Worm (Caenorhabditis elegans) whole organism, early embryonic: ENCODE results near the gene C09B9.7.

ENCODE experiments used
- B0310.2 ChIP-seq: sonication (generic microtip); optimal IDR thresholded peaks from 2 replicates; lab custom pipeline; 2016; ENCODE audit warnings: mild to moderate bottlenecking, missing genetic modification characterization, missing compliant biosample characterization
- F13C5.2 ChIP-seq: sonication (generic microtip); optimal IDR thresholded peaks from 2 replicates; lab custom pipeline; 2017; ENCODE audit warnings: mild to moderate bottlenecking, missing genetic modification characterization, inconsistent platforms, missing compliant biosample characterization
- aly-1 ChIP-seq: sonication (generic microtip); optimal IDR thresholded peaks from 2 replicates; lab custom pipeline; 2016; ENCODE audit warnings: missing genetic modification characterization, missing compliant biosample characterization
- ama-1 ChIP-seq: fragments of 150-350 bp; optimal IDR thresholded peaks from 2 replicates; lab custom pipeline; 2014
- ceh-13 ChIP-seq: fragments of 200-800 bp; sonication (Bioruptor generic); optimal IDR thresholded peaks from 2 replicates; lab custom pipeline; 2018; ENCODE audit warnings: mild to moderate bottlenecking, missing genetic modification characterization, missing compliant biosample characterization
- ceh-36 ChIP-seq: sonication (generic microtip); optimal IDR thresholded peaks from 2 replicates; lab custom pipeline; 2016; ENCODE audit warnings: missing genetic modification characterization, inconsistent platforms, missing compliant biosample characterization
- ets-7 ChIP-seq: sonication (generic microtip); optimal IDR thresholded peaks from 2 replicates; lab custom pipeline; 2016; ENCODE audit warnings: missing genotype, missing genetic modification characterization, missing compliant biosample characterization
- flt-1 ChIP-seq: fragments of 200-800 bp; sonication (Bioruptor generic); IDR thresholded peaks from 2 replicates; pipeline ENCODE4 v1.3.6; 2022; ENCODE audit warnings: missing genetic modification characterization, missing compliant biosample characterization
- hmbx-1 ChIP-seq: sonication (generic microtip); optimal IDR thresholded peaks from 2 replicates; lab custom pipeline; 2016; ENCODE audit warnings: mild to moderate bottlenecking, missing genetic modification characterization, missing compliant biosample characterization
- hmg-4 ChIP-seq: fragments of 200-800 bp; sonication (Bioruptor generic); optimal IDR thresholded peaks from 2 replicates; lab custom pipeline; 2018; ENCODE audit warnings: mild to moderate bottlenecking, missing genetic modification characterization, missing compliant biosample characterization
- hnd-1 ChIP-seq: sonication (generic microtip); optimal IDR thresholded peaks from 2 replicates; lab custom pipeline; 2016; ENCODE audit warnings: missing genetic modification characterization, missing compliant biosample characterization
- pes-1 ChIP-seq: fragments of 200-800 bp; sonication (Bioruptor generic); IDR thresholded peaks from 2 replicates; pipeline ENCODE4 v1.3.6; 2022; ENCODE audit warnings: missing genetic modification reagents, missing genetic modification characterization, missing compliant biosample characterization
- scrt-1 ChIP-seq: fragments of 200-800 bp; sonication (Bioruptor generic); IDR thresholded peaks from 2 replicates; pipeline ENCODE4 v1.3.6; 2022; ENCODE audit warnings: missing genetic modification characterization, missing compliant biosample characterization
- sea-1 ChIP-seq: fragments of 200-800 bp; sonication (Bioruptor generic); conservative IDR thresholded peaks from 2 replicates; pipeline ENCODE4 v1.3.6; 2022; ENCODE audit warnings: missing genetic modification characterization, missing compliant biosample characterization
- tbx-11 ChIP-seq: fragments of 200-800 bp; sonication (Bioruptor generic); IDR thresholded peaks from 2 replicates; pipeline ENCODE4 v1.3.6; 2022; ENCODE audit warnings: missing genetic modification characterization, missing compliant biosample characterization
- tbx-37 ChIP-seq: fragments of 200-800 bp; sonication (Bioruptor generic); conservative IDR thresholded peaks from 2 replicates; pipeline ENCODE4 v1.3.6; 2022; ENCODE audit warnings: missing genetic modification reagents, missing genetic modification characterization, missing compliant biosample characterization
- tra-4 ChIP-seq: sonication (generic microtip); optimal IDR thresholded peaks from 2 replicates; lab custom pipeline; 2017; ENCODE audit warnings: missing genetic modification characterization, missing compliant biosample characterization

C09B9.7 gene

ce11 chrIV:5090993-5091793, 30.3 kb upstream of the C09B9.7 start, which contains the start of the genes snpn-1 and C02B10.4:
snpn-1 (minus strand) TSS chrIV:5091043.
C02B10.4 (plus strand) TSS chrIV:5091586.
- no peak for TF ChIP-seq hnd-1 (tag; lab: Kevin White, UChicago)
- no peak for TF ChIP-seq tra-4
- TF ChIP-seq flt-1 (GFP tag; lab: Robert Waterston, UW) = no peak
- peak; percentile 8 for TF ChIP-seq F13C5.2 (tag; lab: Kevin White, UChicago)
- TF ChIP-seq sea-1 = no peak
- TF ChIP-seq B0310.2 (tag; lab: Kevin White, UChicago) = no peak
- TF ChIP-seq ets-7 (tag; lab: Kevin White, UChicago) = no peak

ce11 chrIV:5088814-5089322, 28.0 kb upstream of the C09B9.7 start, which contains the start of gene ivd-1:
ivd-1 (minus strand) TSS chrIV:5088864.
- TF ChIP-seq hnd-1 (tag; lab: Kevin White, UChicago) = no peak
- no peak for TF ChIP-seq hmbx-1 (tag; lab: Kevin White, UChicago)
- TF ChIP-seq ama-1 (lab: Kevin White, UChicago) = no peak
- TF ChIP-seq scrt-1 (GFP tag; lab: Robert Waterston, UW) = no peak
- no peak for TF ChIP-seq pes-1 (GFP tag; lab: Robert Waterston, UW)
- no peak for TF ChIP-seq tbx-11 (GFP tag; lab: Robert Waterston, UW)
- no peak for TF ChIP-seq flt-1 (GFP tag; lab: Robert Waterston, UW)
- no peak for TF ChIP-seq ceh-36 (tag; lab: Kevin White, UChicago)
- TF ChIP-seq B0310.2 (tag; lab: Kevin White, UChicago) = no peak
- TF ChIP-seq sea-1 = no peak
- TF ChIP-seq tbx-37 = no peak
- no peak for TF ChIP-seq aly-1 (tag; lab: Kevin White, UChicago)
- TF ChIP-seq ets-7 (tag; lab: Kevin White, UChicago) = no peak

ce11 chrIV:5086961-5087326, 26.1 kb upstream of the C09B9.7 start:
- TF ChIP-seq hmg-4 (GFP tag; lab: Kevin White, UChicago) (no peak), B0310.2 (tag; lab: Kevin White, UChicago) (no peak), ceh-36 (tag; lab: Kevin White, UChicago) (no peak), ceh-13 (no peak)

- TF ChIP-seq hnd-1 (tag; lab: Kevin White, UChicago) (no peak), B0310.2 (tag; lab: Kevin White, UChicago) (no peak), F13C5.2 (tag; lab: Kevin White, UChicago) (no peak), ets-7 (tag; lab: Kevin White, UChicago) (no peak), sea-1 (no peak), scrt-1 (GFP tag; lab: Robert Waterston, UW) (no peak), ama-1 (lab: Kevin White, UChicago) (no peak), pes-1 (GFP tag; lab: Robert Waterston, UW) (no peak), hmg-4 (GFP tag; lab: Kevin White, UChicago) (no peak), tbx-11 (GFP tag; lab: Robert Waterston, UW) (no peak)
Observed at ce11 chrIV:5086243-5086960, 25.5 kb upstream of the C09B9.7 start.

ce11 chrIV:5085782-5086181, 24.9 kb upstream of the C09B9.7 start:
- no peak for TF ChIP-seq tra-4
- TF ChIP-seq aly-1 (tag; lab: Kevin White, UChicago) = peak; percentile 17

ce11 chrIV:5083832-5084231, 22.9 kb upstream of the C09B9.7 start:
- TF ChIP-seq ceh-36 (tag; lab: Kevin White, UChicago) = no peak
- TF ChIP-seq hmg-4 (GFP tag; lab: Kevin White, UChicago) = no peak
- no peak for TF ChIP-seq hnd-1 (tag; lab: Kevin White, UChicago)
- TF ChIP-seq scrt-1 (GFP tag; lab: Robert Waterston, UW) = no peak
- TF ChIP-seq tbx-37 = no peak
- TF ChIP-seq aly-1 (tag; lab: Kevin White, UChicago) = no peak
- TF ChIP-seq tra-4 = no peak
- no peak for TF ChIP-seq ceh-13
- TF ChIP-seq F13C5.2 (tag; lab: Kevin White, UChicago) = no peak
- no peak for TF ChIP-seq B0310.2 (tag; lab: Kevin White, UChicago)

ce11 chrIV:5082900-5083530, 22.1 kb upstream of the C09B9.7 start, which contains the start of gene pygo-1:
pygo-1 (plus strand) TSS chrIV:5083303.
- TF ChIP-seq ceh-13 = no peak
- TF ChIP-seq tbx-37 = no peak
- no peak for TF ChIP-seq aly-1 (tag; lab: Kevin White, UChicago)
- TF ChIP-seq tbx-11 (GFP tag; lab: Robert Waterston, UW) = no peak
- no peak for TF ChIP-seq ets-7 (tag; lab: Kevin White, UChicago)
- no peak for TF ChIP-seq ama-1 (lab: Kevin White, UChicago)
- no peak for TF ChIP-seq sea-1
- no peak for TF ChIP-seq hnd-1 (tag; lab: Kevin White, UChicago)
- TF ChIP-seq scrt-1 (GFP tag; lab: Robert Waterston, UW) = no peak
- TF ChIP-seq F13C5.2 (tag; lab: Kevin White, UChicago) = no peak
- no peak for TF ChIP-seq pes-1 (GFP tag; lab: Robert Waterston, UW)
